Fruit fly (Drosophila melanogaster) whole organism, embryonic: ENCODE results near the gene CG33791.
A peak's percentile ranks its signal among the peaks of the same experiment; 100 is the strongest.

ENCODE experiments used
- CG10209 ChIP-seq: fragments of 200-800 bp; sonication (Bioruptor generic); optimal IDR thresholded peaks from 3 replicates; lab custom pipeline; 2017; ENCODE audit warnings: missing biosample characterization, mild to moderate bottlenecking, missing genetic modification characterization, missing genetic modification reagents
- CG11093 ChIP-seq: fragments of 200-800 bp; sonication (Bioruptor generic); IDR thresholded peaks from 3 replicates; pipeline ENCODE4 v1.3.6; 2022; ENCODE audit warnings: missing biosample characterization, missing genetic modification characterization
- CG12071 ChIP-seq: fragments of 200-800 bp; sonication (Bioruptor generic); optimal IDR thresholded peaks from 3 replicates; lab custom pipeline; 2018; ENCODE audit warnings: missing biosample characterization, mild to moderate bottlenecking, missing genetic modification characterization
- CG12299 ChIP-seq: fragments of 200-800 bp; sonication (Bioruptor generic); optimal IDR thresholded peaks from 2 replicates; lab custom pipeline; 2018; ENCODE audit warnings: missing biosample characterization, mild to moderate bottlenecking, missing genetic modification characterization
- CG15479 ChIP-seq: fragments of 200-800 bp; sonication (Bioruptor generic); optimal IDR thresholded peaks from 3 replicates; lab custom pipeline; 2019; ENCODE audit warnings: missing biosample characterization, mild to moderate bottlenecking, missing genetic modification characterization, moderate library complexity
- CG15696 ChIP-seq: fragments of 200-800 bp; sonication (Bioruptor generic); optimal IDR thresholded peaks from 2 replicates; lab custom pipeline; 2019; ENCODE audit warnings: missing biosample characterization, mild to moderate bottlenecking, missing genetic modification characterization, moderate library complexity
- CG16813 ChIP-seq: fragments of 200-800 bp; sonication (Bioruptor generic); IDR thresholded peaks from 3 replicates; pipeline ENCODE4 v1.3.6; 2022; ENCODE audit warnings: missing biosample characterization, missing genetic modification characterization; ENCODE audit not compliant: partially characterized antibody
- CG17612 ChIP-seq: fragments of 200-800 bp; sonication (Bioruptor generic); IDR thresholded peaks from 2 replicates; pipeline ENCODE4 v1.3.6; 2022; ENCODE audit warnings: missing biosample characterization, missing genetic modification characterization
- CG17912 ChIP-seq: fragments of 200-800 bp; sonication (Bioruptor generic); optimal IDR thresholded peaks from 2 replicates; lab custom pipeline; 2018; ENCODE audit warnings: missing biosample characterization, mild to moderate bottlenecking, missing genetic modification characterization
- CG18764 ChIP-seq: fragments of 200-800 bp; sonication (Bioruptor generic); optimal IDR thresholded peaks from 3 replicates; lab custom pipeline; 2016; ENCODE audit warnings: missing biosample characterization, missing genetic modification characterization
- CG2129 ChIP-seq: fragments of 200-800 bp; sonication (Bioruptor generic); IDR thresholded peaks from 2 replicates; pipeline ENCODE4 v1.3.6; 2022; ENCODE audit warnings: missing biosample characterization, missing genetic modification characterization; ENCODE audit not compliant: partially characterized antibody
- CG3163 ChIP-seq: fragments of 200-800 bp; sonication (Bioruptor generic); optimal IDR thresholded peaks from 3 replicates; lab custom pipeline; 2016; ENCODE audit warnings: missing biosample characterization, missing genetic modification characterization
- CG4820 ChIP-seq: fragments of 200-800 bp; sonication (Bioruptor generic); optimal IDR thresholded peaks from 3 replicates; lab custom pipeline; 2016; ENCODE audit warnings: missing biosample characterization, missing genetic modification characterization
- CG5180 ChIP-seq: fragments of 200-800 bp; sonication (Bioruptor generic); optimal IDR thresholded peaks from 3 replicates; lab custom pipeline; 2017; ENCODE audit warnings: missing biosample characterization, missing genetic modification characterization, mild to moderate bottlenecking, moderate library complexity, missing genetic modification reagents
- CG5245 ChIP-seq: fragments of 200-800 bp; sonication (Bioruptor generic); optimal IDR thresholded peaks from 3 replicates; lab custom pipeline; 2016; ENCODE audit warnings: missing biosample characterization, missing genetic modification characterization
- CG6272 ChIP-seq: fragments of 200-800 bp; sonication (Bioruptor generic); IDR thresholded peaks from 2 replicates; pipeline ENCODE4 v1.3.6; 2022; ENCODE audit warnings: missing biosample characterization, missing genetic modification characterization
- CG7963 ChIP-seq: fragments of 200-800 bp; sonication (Bioruptor generic); IDR thresholded peaks from 3 replicates; pipeline ENCODE4 v1.3.6; 2022; ENCODE audit warnings: missing biosample characterization, missing genetic modification characterization; ENCODE audit not compliant: partially characterized antibody
- CG7987 ChIP-seq: fragments of 200-800 bp; sonication (Bioruptor generic); optimal IDR thresholded peaks from 2 replicates; lab custom pipeline; 2018; ENCODE audit warnings: missing biosample characterization, mild to moderate bottlenecking, missing genetic modification characterization, moderate library complexity
- CoRest ChIP-seq: fragments of 200-800 bp; sonication (Bioruptor generic); optimal IDR thresholded peaks from 3 replicates; lab custom pipeline; 2018; ENCODE audit warnings: missing biosample characterization, mild to moderate bottlenecking, missing genetic modification characterization, moderate library complexity
- H2.0 ChIP-seq: fragments of 200-800 bp; sonication (Bioruptor generic); IDR thresholded peaks from 2 replicates; pipeline ENCODE4 v1.3.6; 2022; ENCODE audit warnings: missing biosample characterization, missing genetic modification characterization
- HHEX ChIP-seq: fragments of 200-800 bp; sonication (Bioruptor generic); optimal IDR thresholded peaks from 3 replicates; lab custom pipeline; 2017; ENCODE audit warnings: missing biosample characterization, mild to moderate bottlenecking, missing genetic modification characterization, missing genetic modification reagents
- HLH3B ChIP-seq: fragments of 200-800 bp; sonication (Bioruptor generic); IDR thresholded peaks from 2 replicates; pipeline ENCODE4 v1.3.6; 2022; ENCODE audit warnings: missing biosample characterization, missing genetic modification characterization
- MTF-1 ChIP-seq: fragments of 200-800 bp; sonication (Bioruptor generic); optimal IDR thresholded peaks from 2 replicates; lab custom pipeline; 2018; ENCODE audit warnings: missing biosample characterization, mild to moderate bottlenecking, missing genetic modification characterization, borderline replicate concordance
- Opbp ChIP-seq: fragments of 200-800 bp; sonication (Bioruptor generic); IDR thresholded peaks from 3 replicates; pipeline ENCODE4 v1.3.6; 2022; ENCODE audit warnings: missing biosample characterization, missing genetic modification characterization; ENCODE audit not compliant: partially characterized antibody
- Optix ChIP-seq: fragments of 200-800 bp; sonication (Bioruptor generic); IDR thresholded peaks from 3 replicates; pipeline ENCODE4 v1.3.6; 2022; ENCODE audit warnings: missing biosample characterization, missing genetic modification characterization
- Rfx ChIP-seq: fragments of 200-800 bp; sonication (Bioruptor generic); IDR thresholded peaks from 2 replicates; pipeline ENCODE4 v1.3.6; 2022; ENCODE audit warnings: missing biosample characterization, missing genetic modification characterization
- Sry-δ ChIP-seq: fragments of 200-800 bp; sonication (Bioruptor generic); optimal IDR thresholded peaks from 2 replicates; lab custom pipeline; 2016; ENCODE audit warnings: missing biosample characterization, missing genetic modification characterization
- YL-1 ChIP-seq: fragments of 200-800 bp; sonication (Bioruptor generic); optimal IDR thresholded peaks from 3 replicates; lab custom pipeline; 2017; ENCODE audit warnings: missing biosample characterization, mild to moderate bottlenecking, missing genetic modification characterization
- ab ChIP-seq: fragments of 200-800 bp; sonication (Bioruptor generic); optimal IDR thresholded peaks from 2 replicates; lab custom pipeline; 2016; ENCODE audit warnings: missing biosample characterization, missing genetic modification characterization
- cg ChIP-seq: fragments of 200-800 bp; sonication (Bioruptor generic); optimal IDR thresholded peaks from 3 replicates; lab custom pipeline; 2019; ENCODE audit warnings: missing biosample characterization, mild to moderate bottlenecking, missing genetic modification characterization, moderate library complexity
- chn ChIP-seq: fragments of 200-800 bp; sonication (Bioruptor generic); optimal IDR thresholded peaks from 2 replicates; lab custom pipeline; 2016; ENCODE audit warnings: missing biosample characterization, missing genetic modification characterization
- crol ChIP-seq: fragments of 200-800 bp; sonication (Bioruptor generic); IDR thresholded peaks from 2 replicates; pipeline ENCODE4 v1.3.6; 2022; ENCODE audit warnings: missing biosample characterization, missing genetic modification characterization
- disco-r ChIP-seq: fragments of 200-800 bp; sonication (Bioruptor generic); optimal IDR thresholded peaks from 2 replicates; lab custom pipeline; 2016; ENCODE audit warnings: missing biosample characterization, missing genetic modification characterization
- fd3F ChIP-seq: fragments of 200-800 bp; sonication (Bioruptor generic); optimal IDR thresholded peaks from 2 replicates; lab custom pipeline; 2018; ENCODE audit warnings: missing biosample characterization, mild to moderate bottlenecking, missing genetic modification characterization, moderate library complexity
- gcm ChIP-seq: fragments of 200-800 bp; sonication (Bioruptor generic); optimal IDR thresholded peaks from 2 replicates; lab custom pipeline; 2019; ENCODE audit warnings: missing biosample characterization, mild to moderate bottlenecking, missing genetic modification characterization, moderate library complexity
- gcm2 ChIP-seq: fragments of 200-800 bp; sonication (Bioruptor generic); optimal IDR thresholded peaks from 2 replicates; lab custom pipeline; 2016; ENCODE audit warnings: missing biosample characterization, missing genetic modification characterization
- gsb-n ChIP-seq: fragments of 200-800 bp; sonication (Bioruptor generic); optimal IDR thresholded peaks from 3 replicates; lab custom pipeline; 2018; ENCODE audit warnings: missing biosample characterization, mild to moderate bottlenecking, missing genetic modification characterization
- h ChIP-seq: fragments of >200 bp; optimal IDR thresholded peaks from 2 replicates; lab custom pipeline; 2017
- jigr1 ChIP-seq: fragments of 200-800 bp; sonication (Bioruptor generic); IDR thresholded peaks from 3 replicates; pipeline ENCODE4 v1.3.6; 2022; ENCODE audit warnings: missing biosample characterization, missing genetic modification characterization
- lab ChIP-seq: fragments of 200-800 bp; sonication (Bioruptor generic); optimal IDR thresholded peaks from 3 replicates; lab custom pipeline; 2017; ENCODE audit warnings: missing biosample characterization, missing genetic modification characterization, mild to moderate bottlenecking, moderate library complexity, missing genetic modification reagents
- mam ChIP-seq: fragments of 200-800 bp; sonication (Bioruptor generic); optimal IDR thresholded peaks from 3 replicates; lab custom pipeline; 2016; ENCODE audit warnings: missing biosample characterization, missing genetic modification characterization
- oc ChIP-seq: fragments of 200-800 bp; sonication (Bioruptor generic); optimal IDR thresholded peaks from 2 replicates; lab custom pipeline; 2018; ENCODE audit warnings: missing biosample characterization, mild to moderate bottlenecking, missing genetic modification characterization, moderate library complexity
- org-1 ChIP-seq: fragments of 200-800 bp; sonication (Bioruptor generic); optimal IDR thresholded peaks from 2 replicates; lab custom pipeline; 2017; ENCODE audit warnings: missing biosample characterization, missing genetic modification characterization
- pum ChIP-seq: fragments of 200-800 bp; sonication (Bioruptor generic); optimal IDR thresholded peaks from 2 replicates; lab custom pipeline; 2016; ENCODE audit warnings: missing biosample characterization, missing genetic modification characterization
- stwl ChIP-seq: fragments of 200-800 bp; sonication (Bioruptor generic); optimal IDR thresholded peaks from 3 replicates; lab custom pipeline; 2018; ENCODE audit warnings: missing biosample characterization, mild to moderate bottlenecking, missing genetic modification characterization, moderate library complexity
- tgo ChIP-seq: fragments of 200-800 bp; sonication (Bioruptor generic); IDR thresholded peaks from 3 replicates; pipeline ENCODE4 v1.3.6; 2022; ENCODE audit warnings: missing biosample characterization, missing genetic modification characterization
- tll ChIP-seq, 2 experiments: fragments of 200-800 bp in 1 of 2; fragments of >200 bp in 1 of 2; sonication (Bioruptor generic) in 1 of 2; optimal IDR thresholded peaks; 2 replicates each; lab custom pipeline; 2017 to 2019; ENCODE audit warnings: missing biosample characterization in 2 of 2, missing genetic modification characterization in 2 of 2, mild to moderate bottlenecking in 1 of 2, moderate library complexity in 1 of 2
- trh ChIP-seq: fragments of 200-800 bp; sonication (Bioruptor generic); optimal IDR thresholded peaks from 2 replicates; lab custom pipeline; 2016; ENCODE audit warnings: missing biosample characterization, missing genetic modification characterization
- z ChIP-seq: fragments of 200-800 bp; sonication (Bioruptor generic); IDR thresholded peaks from 3 replicates; pipeline ENCODE4 v1.3.6; 2022; ENCODE audit warnings: missing biosample characterization, missing genetic modification characterization

CG33791 gene

dm6 chr3L:1639185-1639812 lies 36.5 kb downstream of the CG33791 start, which contains the start of the genes Mettl2 and Bgb (continued):
- TF ChIP-seq tll (GFP tag; optimal IDR thresholded peaks at IDR 0.05; lab: Kevin White, UChicago) = peak; percentile 93
- TF ChIP-seq CG12299 (tag; lab: Kevin White, UChicago) = no peak
- TF ChIP-seq CG17912 (GFP tag; lab: Kevin White, UChicago) = no peak
- no peak for TF ChIP-seq CG15479 (GFP tag; lab: Kevin White, UChicago)
- TF ChIP-seq Opbp (GFP tag; lab: Robert Waterston, UW) = peak; percentile 62; the same call in 2 of the 3 replicates
- TF ChIP-seq gsb-n (tag; lab: Kevin White, UChicago) = peak; percentile 49
- peak; percentile 89 for TF ChIP-seq CG6272 (GFP tag; lab: Robert Waterston, UW)
- TF ChIP-seq Optix (GFP tag; lab: Robert Waterston, UW) = peak; percentile 52; the same call in 1 of the 3 replicates
- peak; percentile 89 for TF ChIP-seq CG15696 (tag; lab: Kevin White, UChicago)
- no peak for TF ChIP-seq MTF-1 (GFP tag; lab: Kevin White, UChicago)
- TF ChIP-seq CG4820 (GFP tag; lab: Kevin White, UChicago) = peak; percentile 80
- peak; percentile 78 for TF ChIP-seq chn
- peak; percentile 31 for TF ChIP-seq gcm (GFP tag; lab: Kevin White, UChicago)
- TF ChIP-seq gcm2 (GFP tag; lab: Kevin White, UChicago) = no peak
- peak; percentile 78 for TF ChIP-seq lab
- no peak for TF ChIP-seq crol (GFP tag; lab: Robert Waterston, UW)
- TF ChIP-seq CoRest (tag; lab: Kevin White, UChicago) = peak; percentile 83
- peak; percentile 88 for TF ChIP-seq pum (GFP tag; lab: Kevin White, UChicago)
- TF ChIP-seq org-1 (GFP tag; lab: Kevin White, UChicago) = peak; percentile 13
- TF ChIP-seq h = no peak
- peak; percentile 65 for TF ChIP-seq CG5245 (GFP tag; lab: Kevin White, UChicago)
- peak; percentile 49 for TF ChIP-seq ab (GFP tag; lab: Kevin White, UChicago)
- peak; percentile 57 for TF ChIP-seq CG2129
- peak; percentile 61 for TF ChIP-seq fd3F
- TF ChIP-seq disco-r (GFP tag; lab: Kevin White, UChicago) = peak; percentile 60
- peak; percentile 90 for TF ChIP-seq mam (GFP tag; lab: Kevin White, UChicago)
- peak; percentile 42 for TF ChIP-seq stwl (tag; lab: Kevin White, UChicago)
- peak; percentile 49 for TF ChIP-seq CG3163 (GFP tag; lab: Kevin White, UChicago)
- TF ChIP-seq Rfx (GFP tag; lab: Robert Waterston, UW) = peak; percentile 90
- peak; percentile 55 for TF ChIP-seq CG10209 (GFP tag; lab: Kevin White, UChicago)
- peak; percentile 60 for TF ChIP-seq H2.0 (GFP tag; lab: Robert Waterston, UW)
- no peak for TF ChIP-seq CG7987 (GFP tag; lab: Kevin White, UChicago)
- TF ChIP-seq HLH3B (GFP tag; lab: Robert Waterston, UW) = peak; percentile 72
- TF ChIP-seq CG12071 (GFP tag; lab: Kevin White, UChicago) = no peak
- TF ChIP-seq HHEX (GFP tag; lab: Kevin White, UChicago) = peak; percentile 32
- TF ChIP-seq trh (GFP tag; lab: Kevin White, UChicago) = no peak
- no peak for TF ChIP-seq cg (GFP tag; lab: Kevin White, UChicago)
- TF ChIP-seq CG7963 (GFP tag; lab: Robert Waterston, UW) = peak; percentile 40; the same call in 2 of the 3 replicates
- no peak for TF ChIP-seq z
- peak; percentile 69 for TF ChIP-seq CG17612 (GFP tag; lab: Robert Waterston, UW)
- TF ChIP-seq CG11093 = peak; percentile 49; the same call in 1 of the 3 replicates
- TF ChIP-seq CG18764 (GFP tag; lab: Kevin White, UChicago) = peak; percentile 72
- TF ChIP-seq tgo (GFP tag; lab: Robert Waterston, UW) = peak; percentile 86
- TF ChIP-seq oc (tag; lab: Kevin White, UChicago) = no peak
- TF ChIP-seq YL-1 = peak; percentile 58
- peak; percentile 71; the same call in 2 of the 3 replicates for TF ChIP-seq jigr1 (GFP tag; lab: Robert Waterston, UW)
- TF ChIP-seq CG16813 (GFP tag; lab: Robert Waterston, UW) = peak; percentile 84
- TF ChIP-seq Sry-δ (GFP tag; lab: Kevin White, UChicago) = peak; percentile 96
- TF ChIP-seq CG5180 (GFP tag; lab: Kevin White, UChicago) = no peak
